Worm (Caenorhabditis elegans) whole organism, mixed stage, embryonic: Measurements from ENCODE around the gene npp-15.

Experiments used
- M03D4.4 ChIP-seq: sonication (generic microtip); optimal IDR thresholded peaks from 2 replicates; lab custom pipeline; 2017; ENCODE audit warnings: mild to moderate bottlenecking, missing genetic modification characterization, missing compliant biosample characterization
- bed-3 ChIP-seq: fragments of 200-800 bp; sonication (Bioruptor generic); optimal IDR thresholded peaks from 3 replicates; lab custom pipeline; 2018; ENCODE audit warnings: mild to moderate bottlenecking, missing genetic modification characterization, moderate library complexity, missing compliant biosample characterization
- ceh-39 ChIP-seq: fragments of 150-350 bp; optimal IDR thresholded peaks from 2 replicates; lab custom pipeline; 2014; ENCODE audit warnings: missing biosample characterization, missing genetic modification characterization
- ceh-43 ChIP-seq: fragments of 200-800 bp; sonication (Bioruptor generic); optimal IDR thresholded peaks from 2 replicates; lab custom pipeline; 2018; ENCODE audit warnings: mild to moderate bottlenecking, missing genetic modification characterization, moderate library complexity, missing compliant biosample characterization
- ceh-83 ChIP-seq: fragments of 200-800 bp; sonication (Bioruptor generic); optimal IDR thresholded peaks from 2 replicates; lab custom pipeline; 2018; ENCODE audit warnings: mild to moderate bottlenecking, missing genetic modification characterization, missing compliant biosample characterization
- cnd-1 ChIP-seq: fragments of 200-800 bp; sonication (Bioruptor generic); optimal IDR thresholded peaks from 2 replicates; lab custom pipeline; 2018; ENCODE audit warnings: mild to moderate bottlenecking, missing genetic modification characterization, missing compliant biosample characterization
- drap-1 ChIP-seq: fragments of 200-800 bp; sonication (Bioruptor generic); optimal IDR thresholded peaks from 3 replicates; lab custom pipeline; 2018; ENCODE audit warnings: mild to moderate bottlenecking, missing genetic modification characterization, missing compliant biosample characterization
- elt-3 ChIP-seq: fragments of 150-350 bp; optimal IDR thresholded peaks from 2 replicates; lab custom pipeline; 2014; ENCODE audit warnings: missing biosample characterization, missing genetic modification characterization
- ham-2 ChIP-seq: fragments of 200-800 bp; sonication (Bioruptor generic); optimal IDR thresholded peaks from 2 replicates; lab custom pipeline; 2018; ENCODE audit warnings: mild to moderate bottlenecking, missing genetic modification characterization, missing compliant biosample characterization
- hlh-1 ChIP-seq: fragments of 150-350 bp; optimal IDR thresholded peaks from 2 replicates; lab custom pipeline; 2014; ENCODE audit warnings: missing biosample characterization, missing genetic modification reagents, missing genetic modification characterization
- lin-13 ChIP-seq: fragments of 150-350 bp; optimal IDR thresholded peaks from 2 replicates; lab custom pipeline; 2014; ENCODE audit warnings: missing biosample characterization, missing genetic modification characterization
- lin-32 ChIP-seq: fragments of 200-800 bp; sonication (Bioruptor generic); optimal IDR thresholded peaks from 2 replicates; lab custom pipeline; 2018; ENCODE audit warnings: mild to moderate bottlenecking, missing genetic modification characterization, missing compliant biosample characterization
- lsy-2 ChIP-seq: fragments of 150-350 bp; optimal IDR thresholded peaks from 2 replicates; lab custom pipeline; 2014; ENCODE audit warnings: missing biosample characterization, missing genetic modification characterization
- mab-5 ChIP-seq: fragments of 150-350 bp; optimal IDR thresholded peaks from 2 replicates; lab custom pipeline; 2014; ENCODE audit warnings: missing biosample characterization, missing genetic modification characterization
- mep-1 ChIP-seq: fragments of 150-350 bp; optimal IDR thresholded peaks from 2 replicates; lab custom pipeline; 2017; ENCODE audit warnings: missing biosample characterization, missing genetic modification reagents, missing genetic modification characterization, inconsistent platforms
- mls-2 ChIP-seq: sonication (generic microtip); optimal IDR thresholded peaks from 2 replicates; lab custom pipeline; 2016; ENCODE audit warnings: mild to moderate bottlenecking, missing genetic modification characterization, moderate library complexity, missing compliant biosample characterization
- nhr-12 ChIP-seq: fragments of 150-350 bp; optimal IDR thresholded peaks from 2 replicates; lab custom pipeline; 2014; ENCODE audit warnings: missing biosample characterization, missing genetic modification characterization
- nhr-2 ChIP-seq: fragments of 150-350 bp; optimal IDR thresholded peaks from 2 replicates; lab custom pipeline; 2014; ENCODE audit warnings: missing biosample characterization, missing genetic modification characterization
- nhr-237 ChIP-seq: fragments of 150-350 bp; optimal IDR thresholded peaks from 2 replicates; lab custom pipeline; 2014; ENCODE audit warnings: missing biosample characterization, missing genetic modification characterization
- nhr-28 ChIP-seq: fragments of 150-350 bp; optimal IDR thresholded peaks from 2 replicates; lab custom pipeline; 2014; ENCODE audit warnings: missing biosample characterization, missing genetic modification characterization
- nhr-76 ChIP-seq: sonication (generic microtip); optimal IDR thresholded peaks from 2 replicates; lab custom pipeline; 2017; ENCODE audit warnings: missing biosample characterization, missing genetic modification characterization
- pha-4 ChIP-seq: fragments of 150-350 bp; optimal IDR thresholded peaks from 2 replicates; lab custom pipeline; 2018; ENCODE audit warnings: missing biosample characterization, missing genetic modification reagents, missing genetic modification characterization
- sem-2 ChIP-seq: fragments of 200-800 bp; sonication (Bioruptor generic); optimal IDR thresholded peaks from 2 replicates; lab custom pipeline; 2018; ENCODE audit warnings: mild to moderate bottlenecking, missing genetic modification characterization, missing compliant biosample characterization
- snpc-4 ChIP-seq: fragments of 150-350 bp; optimal IDR thresholded peaks from 2 replicates; lab custom pipeline; 2014; ENCODE audit warnings: missing biosample characterization, missing genetic modification characterization
- sptf-1 ChIP-seq: sonication (generic microtip); optimal IDR thresholded peaks from 2 replicates; lab custom pipeline; 2017; ENCODE audit warnings: mild to moderate bottlenecking, missing genetic modification characterization, moderate library complexity, missing compliant biosample characterization
- tbx-8 ChIP-seq: fragments of 200-800 bp; sonication (Bioruptor generic); optimal IDR thresholded peaks from 2 replicates; lab custom pipeline; 2018; ENCODE audit warnings: mild to moderate bottlenecking, missing genetic modification characterization, moderate library complexity, missing compliant biosample characterization
- unc-120 ChIP-seq: sonication (generic microtip); optimal IDR thresholded peaks from 2 replicates; lab custom pipeline; 2017; ENCODE audit warnings: missing genetic modification characterization, missing compliant biosample characterization; ENCODE audit not compliant: poor library complexity, severe bottlenecking
- unc-39 ChIP-seq: fragments of 150-350 bp; optimal IDR thresholded peaks from 2 replicates; lab custom pipeline; 2014; ENCODE audit warnings: missing biosample characterization, missing genetic modification characterization
- unc-62 ChIP-seq: fragments of 150-350 bp; optimal IDR thresholded peaks from 2 replicates; lab custom pipeline; 2014; ENCODE audit warnings: missing biosample characterization, missing genetic modification reagents, missing genetic modification characterization
- zip-8 ChIP-seq: fragments of 150-350 bp; optimal IDR thresholded peaks from 2 replicates; lab custom pipeline; 2014; ENCODE audit warnings: missing biosample characterization, missing genetic modification characterization
- ztf-11 ChIP-seq: fragments of 150-350 bp; optimal IDR thresholded peaks from 2 replicates; lab custom pipeline; 2014; ENCODE audit warnings: missing biosample characterization, missing genetic modification characterization

The npp-15 gene

DNA sequence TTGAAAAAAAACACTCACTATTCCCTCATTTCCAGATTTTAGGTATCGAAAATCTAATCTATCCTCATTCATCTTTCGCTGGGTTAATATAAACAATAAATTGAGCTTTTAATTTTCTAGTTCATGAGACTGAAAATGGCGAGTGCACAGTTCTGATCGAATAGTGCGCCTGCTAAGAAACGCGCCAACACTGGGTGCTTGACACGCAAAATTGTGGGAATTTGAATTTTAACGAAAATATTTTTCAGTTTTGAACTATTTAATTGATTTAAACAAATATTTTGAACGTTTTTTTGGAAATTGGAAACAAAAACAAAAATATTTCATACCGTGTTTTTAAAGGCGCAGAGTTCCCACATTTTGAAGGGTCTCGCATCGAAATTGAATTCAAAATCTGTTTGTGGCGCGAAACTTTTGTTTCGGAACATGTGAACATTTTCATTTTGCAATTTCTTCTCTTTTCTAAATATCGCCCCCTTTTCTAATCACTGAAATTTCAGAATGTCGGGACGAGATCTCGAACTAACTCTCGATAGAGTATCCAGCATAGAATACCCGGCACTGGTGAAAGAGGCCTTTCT lies at the start of gene npp-15, which contains the start of gene C29E4.13:
Gene npp-15, plus strand, starts transcription at position 495 of the 581 bp plus-strand sequence.
Gene C29E4.13, minus strand, starts transcription at position 169 of the 581 bp plus-strand sequence.
- TF ChIP-seq ceh-43 (GFP tag; lab: Kevin White, UChicago) (no peak), bed-3 (GFP tag; lab: Kevin White, UChicago) (no peak), ceh-39 (tag; lab: Kevin White, UChicago) (no peak), cnd-1 (tag; lab: Kevin White, UChicago) (no peak), nhr-237 (tag; lab: Kevin White, UChicago) (peak; percentile 16), drap-1 (GFP tag; lab: Kevin White, UChicago) (no peak), lsy-2 (peak; percentile 34)

DNA sequence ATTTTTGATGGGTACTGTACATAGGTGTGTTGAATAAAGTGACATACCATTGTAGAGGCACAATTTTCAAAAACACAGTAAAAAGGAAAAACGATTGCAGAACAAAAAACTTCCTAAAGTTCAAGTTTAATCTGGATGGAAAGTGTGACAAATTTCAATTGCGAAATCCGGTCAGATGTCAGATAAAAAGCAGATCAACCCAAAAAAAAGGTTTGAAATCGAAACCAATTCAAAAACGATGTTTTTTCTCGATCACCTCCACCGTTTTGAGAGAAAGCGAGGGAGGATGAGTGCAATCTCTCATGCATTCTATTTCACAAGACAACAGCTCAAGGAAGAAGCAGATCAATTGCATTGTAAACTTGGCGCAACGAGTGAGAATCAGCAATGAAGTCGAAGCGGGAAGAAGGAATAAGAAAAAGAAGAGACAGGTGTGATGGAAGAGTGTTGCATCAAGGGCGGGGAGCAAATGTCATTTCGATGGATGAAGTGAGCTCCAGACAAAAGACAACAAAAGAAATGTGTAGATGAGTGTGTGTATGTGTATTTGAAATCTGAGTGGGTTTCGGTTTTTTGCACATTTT lies 48.6 kb upstream of the npp-15 start:
- TF ChIP-seq lsy-2 (no peak), unc-62 (GFP tag; lab: Kevin White, UChicago) (peak; percentile 46), hlh-1 (tag; lab: Kevin White, UChicago) (peak; percentile 75), elt-3 (tag; lab: Kevin White, UChicago) (no peak), nhr-28 (no peak), unc-120 (tag; lab: Kevin White, UChicago) (peak; percentile 57), ceh-83 (GFP tag; lab: Kevin White, UChicago) (no peak), mab-5 (tag; lab: Kevin White, UChicago) (no peak), mep-1 (tag; lab: Kevin White, UChicago) (no peak), ceh-43 (GFP tag; lab: Kevin White, UChicago) (no peak), mls-2 (tag; lab: Kevin White, UChicago) (no peak), zip-8 (tag; lab: Kevin White, UChicago) (no peak), nhr-76 (tag; lab: Kevin White, UChicago) (no peak)

DNA sequence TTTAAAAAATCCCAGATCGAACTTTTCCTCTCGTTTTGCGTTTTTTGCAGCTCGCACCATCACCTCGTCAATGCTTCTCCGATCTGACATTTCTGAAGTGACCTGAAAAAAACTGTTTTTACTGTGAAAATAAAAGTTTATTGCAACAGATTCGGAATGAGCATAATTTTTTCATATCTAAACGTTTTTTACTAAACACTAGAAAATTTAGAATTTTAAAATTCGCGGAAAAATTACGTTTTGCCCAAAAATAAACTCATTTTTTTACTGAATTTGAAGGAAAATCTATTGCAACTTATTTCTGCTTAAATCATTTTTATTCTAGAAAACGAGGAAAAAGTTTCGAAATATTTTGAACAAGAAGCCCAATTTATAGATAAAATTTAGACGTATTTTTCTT lies 45.9 kb upstream of the npp-15 start, which contains the start of gene ZK688.9:
Gene ZK688.9, minus strand, starts transcription at position 101 of the 400 bp plus-strand sequence.
- no peak for TF ChIP-seq pha-4 (tag; lab: Kevin White, UChicago)
- TF ChIP-seq tbx-8 (GFP tag; lab: Kevin White, UChicago) = no peak
- no peak for TF ChIP-seq bed-3 (GFP tag; lab: Kevin White, UChicago)
- TF ChIP-seq lsy-2 = no peak
- TF ChIP-seq ceh-43 (GFP tag; lab: Kevin White, UChicago) = no peak
- no peak for TF ChIP-seq unc-62 (GFP tag; lab: Kevin White, UChicago)
- no peak for TF ChIP-seq ham-2
- no peak for TF ChIP-seq M03D4.4
- TF ChIP-seq mep-1 (tag; lab: Kevin White, UChicago) = no peak
- TF ChIP-seq unc-39 (tag; lab: Kevin White, UChicago) = no peak
- TF ChIP-seq sem-2 = no peak
- TF ChIP-seq lin-32 = no peak
- no peak for TF ChIP-seq elt-3 (tag; lab: Kevin White, UChicago)
- TF ChIP-seq ceh-39 (tag; lab: Kevin White, UChicago) = no peak
- no peak for TF ChIP-seq nhr-237 (tag; lab: Kevin White, UChicago)

DNA sequence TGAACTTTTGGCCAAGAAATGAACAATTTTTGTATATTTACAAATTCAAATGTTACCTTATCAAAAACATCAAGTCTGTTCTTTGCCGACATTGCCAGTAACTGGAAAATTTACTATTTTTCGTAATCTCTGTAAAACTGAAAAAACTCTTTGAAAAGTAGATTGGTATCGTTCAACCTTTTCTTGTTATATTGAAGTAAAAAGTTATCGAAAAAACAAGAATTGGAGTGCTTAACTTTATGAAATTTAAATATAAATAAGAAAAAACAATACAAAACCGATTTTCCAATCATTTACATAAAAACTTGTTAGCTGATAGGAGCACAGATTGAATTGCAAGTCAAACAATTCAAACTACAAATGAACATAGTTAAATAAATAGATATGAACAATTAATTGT lies 44.0 kb upstream of the npp-15 start, which contains the start of gene ZK688.11:
Gene ZK688.11, minus strand, starts transcription at position 101 of the 400 bp plus-strand sequence.
- TF ChIP-seq ham-2 (no peak), ceh-39 (tag; lab: Kevin White, UChicago) (no peak), snpc-4 (tag; lab: Kevin White, UChicago) (no peak), mab-5 (tag; lab: Kevin White, UChicago) (no peak), sem-2 (no peak), tbx-8 (GFP tag; lab: Kevin White, UChicago) (no peak), ceh-83 (GFP tag; lab: Kevin White, UChicago) (no peak), nhr-28 (no peak), unc-120 (tag; lab: Kevin White, UChicago) (no peak), sptf-1 (tag; lab: Kevin White, UChicago) (no peak), ceh-43 (GFP tag; lab: Kevin White, UChicago) (no peak), nhr-12 (tag; lab: Kevin White, UChicago) (no peak), nhr-2 (tag; lab: Kevin White, UChicago) (no peak), lin-13 (tag; lab: Kevin White, UChicago) (no peak), pha-4 (tag; lab: Kevin White, UChicago) (no peak), nhr-76 (tag; lab: Kevin White, UChicago) (no peak), ztf-11 (no peak), mep-1 (tag; lab: Kevin White, UChicago) (no peak)
